1 fruit fly cellular context compared by ENCODE assay signal in the genomic region with DNA sequence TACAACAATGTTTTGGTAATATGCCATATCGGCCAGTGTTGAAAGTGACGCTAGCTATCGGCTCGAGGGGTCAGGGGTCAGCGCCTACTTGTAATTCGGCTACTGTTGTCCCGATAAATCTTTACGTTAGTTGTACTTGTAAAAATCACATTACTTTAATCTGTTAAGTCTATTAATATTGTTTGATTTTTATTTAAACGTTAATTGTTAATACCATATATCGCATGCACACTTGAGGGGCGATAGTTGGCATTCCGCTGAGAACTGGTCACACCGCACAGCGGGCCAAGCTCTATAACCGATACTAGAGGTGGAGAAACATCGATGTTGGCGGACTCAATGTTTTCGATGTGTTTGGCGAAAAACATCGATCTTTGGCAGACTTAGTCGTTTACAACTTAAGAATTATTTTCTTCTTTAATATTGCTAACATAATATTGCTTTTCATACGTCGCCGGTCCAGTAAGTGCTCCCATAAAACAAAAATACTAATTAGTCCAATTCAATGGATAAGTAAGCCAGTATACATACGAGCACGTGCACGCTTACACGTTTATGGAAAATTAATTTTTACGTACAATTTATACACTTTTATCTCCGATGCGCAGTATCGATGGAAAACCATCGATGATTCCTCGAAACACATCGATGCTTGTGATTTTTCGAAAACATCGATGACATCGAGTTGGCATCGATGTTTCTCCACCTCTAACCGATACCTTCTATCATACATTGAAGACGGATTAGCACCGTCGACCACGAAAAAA.
TF ChIP-seq lines count a peak whose summit lies in the region.

Gene rux, minus strand, starts transcription at position 621 of the 767 bp plus-strand sequence.
Gene MCTS1, plus strand, starts transcription at position 713 of the 767 bp plus-strand sequence.

TF ChIP-seq in whole organism, embryonic, 481 proteins besides CTCF, POLR2A, EP300 and RAD21 (continued from another document):
- TF ChIP-seq Spps (tag; optimal IDR thresholded peaks at IDR 0.05; lab: Kevin White, UChicago) (no peak), Fer1 (GFP tag; optimal IDR thresholded peaks at IDR 0.05; lab: Kevin White, UChicago) (no peak), CG11723 (GFP tag; optimal IDR thresholded peaks at IDR 0.05; lab: Kevin White, UChicago) (no peak), CG10431 (GFP tag; optimal IDR thresholded peaks at IDR 0.05; lab: Kevin White, UChicago) (no peak), Fer2 (tag; optimal IDR thresholded peaks at IDR 0.05; lab: Kevin White, UChicago) (no peak), CG18764 (GFP tag; optimal IDR thresholded peaks at IDR 0.05; lab: Kevin White, UChicago) (no peak), gcm2 (GFP tag; optimal IDR thresholded peaks at IDR 0.05; lab: Kevin White, UChicago) (no peak), CG9727 (GFP tag; optimal IDR thresholded peaks at IDR 0.05; lab: Kevin White, UChicago) (peak; percentile 45), sc (optimal IDR thresholded peaks at IDR 0.05; lab: Kevin White, UChicago) (no peak), sc (GFP tag; optimal IDR thresholded peaks at IDR 0.05; lab: Kevin White, UChicago) (no peak), Nf-YC (tag; optimal IDR thresholded peaks at IDR 0.05; lab: Kevin White, UChicago) (peak; percentile 23), Oli (tag; optimal IDR thresholded peaks at IDR 0.05; lab: Kevin White, UChicago) (peak; percentile 6), HmgZ (tag; optimal IDR thresholded peaks at IDR 0.05; lab: Kevin White, UChicago) (peak; percentile 28), wor (GFP tag; IDR thresholded peaks at IDR 0.05; lab: Robert Waterston, UW) (no peak), CG3995 (GFP tag; optimal IDR thresholded peaks at IDR 0.05; lab: Kevin White, UChicago) (peak; percentile 91), pho (GFP tag; optimal IDR thresholded peaks at IDR 0.05; lab: Kevin White, UChicago) (peak; percentile 25), ERR (GFP tag; optimal IDR thresholded peaks at IDR 0.05; lab: Kevin White, UChicago) (no peak), ems (GFP tag; optimal IDR thresholded peaks at IDR 0.05; lab: Kevin White, UChicago) (no peak), zfh1 (GFP tag; IDR thresholded peaks at IDR 0.05; lab: Robert Waterston, UW) (no peak), NK7.1 (GFP tag; optimal IDR thresholded peaks at IDR 0.05; lab: Kevin White, UChicago) (no peak), Hr78 (GFP tag; optimal IDR thresholded peaks at IDR 0.05; lab: Kevin White, UChicago) (peak; percentile 64 to 100), crc (GFP tag; optimal IDR thresholded peaks at IDR 0.05; lab: Kevin White, UChicago) (peak; percentile 31), sim (GFP tag; IDR thresholded peaks at IDR 0.05; lab: Robert Waterston, UW) (no peak), CG3726 (GFP tag; IDR thresholded peaks at IDR 0.05; lab: Robert Waterston, UW) (no peak), Deaf1 (tag; optimal IDR thresholded peaks at IDR 0.05; lab: Kevin White, UChicago) (no peak), CG8478 (optimal IDR thresholded peaks at IDR 0.05; lab: Kevin White, UChicago) (no peak), Oaz (GFP tag; IDR thresholded peaks at IDR 0.05; lab: Robert Waterston, UW) (no peak), GATAe (GFP tag; conservative IDR thresholded peaks at IDR 0.05; lab: Robert Waterston, UW) (no peak), Mrtf (GFP tag; IDR thresholded peaks at IDR 0.05; lab: Robert Waterston, UW) (peak; percentile 8; the same call in 1 of the 3 replicates), gcm (GFP tag; optimal IDR thresholded peaks at IDR 0.05; lab: Kevin White, UChicago) (no peak), tx (GFP tag; optimal IDR thresholded peaks at IDR 0.05; lab: Kevin White, UChicago) (no peak), Myb (GFP tag; optimal IDR thresholded peaks at IDR 0.05; lab: Kevin White, UChicago) (peak; percentile 1), psq (GFP tag; optimal IDR thresholded peaks at IDR 0.05; lab: Kevin White, UChicago) (no peak), CG13287 (GFP tag; IDR thresholded peaks at IDR 0.05; lab: Robert Waterston, UW; ENCODE audit: partially characterized antibody) (peak; percentile 95), sug (tag; optimal IDR thresholded peaks at IDR 0.05; lab: Kevin White, UChicago) (peak; percentile 31), Eip74EF (GFP tag; optimal IDR thresholded peaks at IDR 0.05; lab: Kevin White, UChicago) (no peak), Nf-YB (GFP tag; optimal IDR thresholded peaks at IDR 0.05; lab: Kevin White, UChicago) (no peak), CG7357 (GFP tag; IDR thresholded peaks at IDR 0.05; lab: Robert Waterston, UW) (no peak), Dref (GFP tag; IDR thresholded peaks at IDR 0.05; lab: Robert Waterston, UW) (peak; percentile 93), Taf1 (GFP tag; IDR thresholded peaks at IDR 0.05; lab: Robert Waterston, UW) (no peak), Poxn (GFP tag; IDR thresholded peaks at IDR 0.05; lab: Robert Waterston, UW) (no peak), fd96Cb (tag; optimal IDR thresholded peaks at IDR 0.05; lab: Kevin White, UChicago) (peak; percentile 5), oc (tag; optimal IDR thresholded peaks at IDR 0.05; lab: Kevin White, UChicago) (no peak), slbo (GFP tag; IDR thresholded peaks at IDR 0.05; lab: Robert Waterston, UW) (peak; percentile 55), Bdp1 (GFP tag; optimal IDR thresholded peaks at IDR 0.05; lab: Kevin White, UChicago) (no peak), CG3163 (GFP tag; optimal IDR thresholded peaks at IDR 0.05; lab: Kevin White, UChicago) (no peak), CG14014 (GFP tag; IDR thresholded peaks at IDR 0.05; lab: Robert Waterston, UW) (no peak), CG11085 (GFP tag; IDR thresholded peaks at IDR 0.05; lab: Robert Waterston, UW) (no peak), tna (GFP tag; IDR thresholded peaks at IDR 0.05; lab: Robert Waterston, UW; ENCODE audit: partially characterized antibody) (peak; percentile 91), jing (GFP tag; optimal IDR thresholded peaks at IDR 0.05; lab: Kevin White, UChicago) (no peak), CG7928 (GFP tag; optimal IDR thresholded peaks at IDR 0.05; lab: Kevin White, UChicago) (no peak), Six4 (GFP tag; optimal IDR thresholded peaks at IDR 0.05; lab: Kevin White, UChicago) (no peak), eve (GFP tag; optimal IDR thresholded peaks at IDR 0.05; lab: Kevin White, UChicago) (no peak), amos (GFP tag; IDR thresholded peaks at IDR 0.05; lab: Robert Waterston, UW; ENCODE audit: partially characterized antibody) (peak; percentile 94), Abd-B (GFP tag; optimal IDR thresholded peaks at IDR 0.05; lab: Kevin White, UChicago) (peak; percentile 38), CG7963 (GFP tag; IDR thresholded peaks at IDR 0.05; lab: Robert Waterston, UW; ENCODE audit: partially characterized antibody) (peak; percentile 89), CG2129 (GFP tag; IDR thresholded peaks at IDR 0.05; lab: Robert Waterston, UW; ENCODE audit: partially characterized antibody) (peak; percentile 93), CG1602 (GFP tag; optimal IDR thresholded peaks at IDR 0.05; lab: Kevin White, UChicago) (no peak), CG17612 (GFP tag; IDR thresholded peaks at IDR 0.05; lab: Robert Waterston, UW) (no peak), CG15479 (GFP tag; optimal IDR thresholded peaks at IDR 0.05; lab: Kevin White, UChicago) (no peak), Sox102F (GFP tag; optimal IDR thresholded peaks at IDR 0.05; lab: Kevin White, UChicago) (no peak)
TF ChIP-seq in whole organism, embryonic: peak in this region for 182.
